Worm (Caenorhabditis elegans) whole organism, L2 larva: ENCODE measurements around the gene C28A5.6.

ENCODE experiments used
- ZK546.5 ChIP-seq: sonication (generic microtip); optimal IDR thresholded peaks from 2 replicates; lab custom pipeline; 2017; ENCODE audit warnings: missing biosample characterization, missing genetic modification characterization
- aly-2 ChIP-seq: fragments of 150-350 bp; optimal IDR thresholded peaks from 2 replicates; lab custom pipeline; 2014; ENCODE audit warnings: missing biosample characterization, missing genetic modification characterization
- ama-1 ChIP-seq: fragments of 150-350 bp; optimal IDR thresholded peaks from 2 replicates; lab custom pipeline; 2018; ENCODE audit warnings: inconsistent platforms
- ceh-16 ChIP-seq: fragments of 150-350 bp; optimal IDR thresholded peaks from 2 replicates; lab custom pipeline; 2014; ENCODE audit warnings: missing biosample characterization, missing genetic modification characterization
- egl-27 ChIP-seq: sonication (generic microtip); optimal IDR thresholded peaks from 3 replicates; lab custom pipeline; 2017; ENCODE audit warnings: missing biosample characterization, missing genetic modification reagents, missing genetic modification characterization
- lin-39 ChIP-seq: fragments of 150-350 bp; optimal IDR thresholded peaks from 2 replicates; lab custom pipeline; 2014; ENCODE audit warnings: missing biosample characterization, missing genetic modification reagents, missing genetic modification characterization
- nhr-11 ChIP-seq: fragments of 150-350 bp; optimal IDR thresholded peaks from 2 replicates; lab custom pipeline; 2014; ENCODE audit warnings: missing biosample characterization, missing genetic modification characterization
- nhr-23 ChIP-seq: fragments of 150-350 bp; optimal IDR thresholded peaks from 2 replicates; lab custom pipeline; 2014; ENCODE audit warnings: missing biosample characterization, missing genetic modification reagents, missing genetic modification characterization
- unc-62 ChIP-seq: fragments of 150-350 bp; optimal IDR thresholded peaks from 2 replicates; lab custom pipeline; 2014; ENCODE audit warnings: missing biosample characterization, missing genetic modification reagents, missing genetic modification characterization
- ztf-11 ChIP-seq: sonication (generic microtip); optimal IDR thresholded peaks from 2 replicates; lab custom pipeline; 2017; ENCODE audit warnings: missing biosample characterization, missing genetic modification characterization

DNA sequence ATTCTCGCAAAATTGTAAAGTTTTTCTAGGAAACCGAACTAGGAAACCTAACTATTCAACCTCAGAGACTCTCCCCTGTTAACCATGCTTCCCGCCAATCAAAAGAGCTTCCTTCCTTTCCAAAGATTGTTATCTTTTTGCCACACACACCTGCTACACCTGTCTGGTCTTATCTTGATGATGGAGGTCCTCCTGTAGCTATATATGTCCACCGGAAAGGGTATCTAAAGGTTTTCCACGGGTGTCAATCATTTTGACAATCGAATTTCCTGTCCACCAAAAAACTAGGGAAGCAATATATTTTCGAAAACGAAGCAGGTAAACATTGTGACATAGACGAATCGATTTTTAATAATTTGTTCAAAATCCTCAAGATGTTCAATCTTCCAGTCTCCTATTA is 24.5 kb upstream of the C28A5.6 start:
- TF ChIP-seq egl-27 (tag; lab: Kevin White, UChicago): no peak
- no peak for TF ChIP-seq nhr-11 (tag; lab: Kevin White, UChicago)
- no peak for TF ChIP-seq ama-1 (lab: Kevin White, UChicago)
- TF ChIP-seq unc-62 (GFP tag; lab: Kevin White, UChicago): no peak
- no peak for TF ChIP-seq ZK546.5 (tag; lab: Kevin White, UChicago)
- TF ChIP-seq lin-39 (tag; lab: Kevin White, UChicago): no peak
- TF ChIP-seq aly-2 (tag; lab: Kevin White, UChicago): no peak
- no peak for TF ChIP-seq nhr-23
- TF ChIP-seq ceh-16 (tag; lab: Kevin White, UChicago): peak; percentile 30
- TF ChIP-seq ztf-11 (tag; lab: Kevin White, UChicago): no peak
